Worm (Caenorhabditis elegans) whole organism, L1 larva: Measurements from ENCODE around the gene flor-1.
A peak's percentile ranks its signal among the peaks of the same experiment; 100 is the strongest.

Experiments
- C16A3.4 ChIP-seq: fragments of 150-350 bp; optimal IDR thresholded peaks from 2 replicates; lab custom pipeline; 2014; ENCODE audit warnings: missing biosample characterization, missing genetic modification characterization
- C34B4.2 ChIP-seq: sonication (generic microtip); optimal IDR thresholded peaks from 2 replicates; lab custom pipeline; 2017; ENCODE audit warnings: mild to moderate bottlenecking, missing genetic modification characterization, missing compliant biosample characterization
- F16B12.6 ChIP-seq: fragments of 150-350 bp; optimal IDR thresholded peaks from 2 replicates; lab custom pipeline; 2014; ENCODE audit warnings: missing biosample characterization, missing genetic modification characterization
- aha-1 ChIP-seq: fragments of 150-350 bp; optimal IDR thresholded peaks from 2 replicates; lab custom pipeline; 2014; ENCODE audit warnings: missing biosample characterization, missing genetic modification characterization
- alr-1 ChIP-seq: fragments of 200-800 bp; sonication (Bioruptor generic); optimal IDR thresholded peaks from 2 replicates; lab custom pipeline; 2018; ENCODE audit warnings: borderline replicate concordance, mild to moderate bottlenecking, missing genetic modification characterization, missing compliant biosample characterization
- ama-1 ChIP-seq: fragments of 150-350 bp; optimal IDR thresholded peaks from 2 replicates; lab custom pipeline; 2014
- blmp-1 ChIP-seq: fragments of 150-350 bp; optimal IDR thresholded peaks from 2 replicates; lab custom pipeline; 2014; ENCODE audit warnings: missing biosample characterization, missing genetic modification characterization
- ceh-8 ChIP-seq: fragments of 200-800 bp; sonication (Bioruptor generic); optimal IDR thresholded peaks from 2 replicates; lab custom pipeline; 2018; ENCODE audit warnings: mild to moderate bottlenecking, missing genetic modification characterization, moderate library complexity, missing compliant biosample characterization
- ceh-88 ChIP-seq: fragments of 200-800 bp; sonication (Bioruptor generic); IDR thresholded peaks from 2 replicates; pipeline ENCODE4 v1.3.6; 2022; ENCODE audit warnings: missing genetic modification characterization, missing compliant biosample characterization
- dpl-1 ChIP-seq, 3 experiments: fragments of 150-350 bp in 2 of 3; sonication (generic microtip) in 1 of 3; optimal IDR thresholded peaks; 2 replicates each; lab custom pipeline; 2014 to 2017; ENCODE audit warnings: missing biosample characterization in 3 of 3, missing genetic modification characterization in 3 of 3, missing genetic modification reagents in 3 of 3
- efl-1 ChIP-seq, 4 experiments: fragments of 150-350 bp; optimal IDR thresholded peaks in 3 of 4; peaks in 1 of 4; 1 replicate in 1 of 4; 2 replicates in 3 of 4; lab custom pipeline; 2014; ENCODE audit warnings: missing biosample characterization in 2 of 4, missing genetic modification characterization in 2 of 4, missing genetic modification reagents in 2 of 4
- egl-13 ChIP-seq: sonication (generic microtip); optimal IDR thresholded peaks from 2 replicates; lab custom pipeline; 2016; ENCODE audit warnings: missing genotype, missing genetic modification reagents, missing genetic modification characterization, missing compliant biosample characterization
- egl-27 ChIP-seq, 2 experiments: fragments of 150-350 bp in 1 of 2; sonication (generic microtip); optimal IDR thresholded peaks; 3 replicates each; lab custom pipeline; 2017 to 2018; ENCODE audit warnings: missing biosample characterization in 2 of 2, missing genetic modification characterization in 2 of 2, missing genetic modification reagents in 2 of 2
- ets-5 ChIP-seq: fragments of 200-800 bp; sonication (Bioruptor generic); IDR thresholded peaks from 2 replicates; pipeline ENCODE4 v1.3.6; 2022; ENCODE audit warnings: missing genetic modification characterization, missing compliant biosample characterization
- fkh-10 ChIP-seq: sonication (generic microtip); optimal IDR thresholded peaks from 2 replicates; lab custom pipeline; 2017; ENCODE audit warnings: missing biosample characterization, missing genetic modification reagents, missing genetic modification characterization
- fkh-8 ChIP-seq: sonication (generic microtip); optimal IDR thresholded peaks from 2 replicates; lab custom pipeline; 2016; ENCODE audit warnings: mild to moderate bottlenecking, missing genetic modification characterization, missing compliant biosample characterization
- fos-1 ChIP-seq: fragments of 150-350 bp; optimal IDR thresholded peaks from 2 replicates; lab custom pipeline; 2014; ENCODE audit warnings: missing biosample characterization, missing genetic modification characterization
- hlh-17 ChIP-seq: fragments of 200-800 bp; sonication (Bioruptor generic); optimal IDR thresholded peaks from 2 replicates; lab custom pipeline; 2018; ENCODE audit warnings: missing genetic modification characterization, mild to moderate bottlenecking, missing compliant biosample characterization, moderate library complexity, borderline replicate concordance
- irx-1 ChIP-seq: sonication (generic microtip); optimal IDR thresholded peaks from 2 replicates; lab custom pipeline; 2016; ENCODE audit warnings: missing genetic modification characterization, missing compliant biosample characterization
- jun-1 ChIP-seq: fragments of 150-350 bp; optimal IDR thresholded peaks from 2 replicates; lab custom pipeline; 2014; ENCODE audit warnings: missing biosample characterization, missing genetic modification reagents, missing genetic modification characterization
- lin-13 ChIP-seq: fragments of 150-350 bp; optimal IDR thresholded peaks from 2 replicates; lab custom pipeline; 2014; ENCODE audit warnings: missing biosample characterization, missing genetic modification reagents, missing genetic modification characterization
- lin-14 ChIP-seq: fragments of 200-800 bp; sonication (Bioruptor generic); optimal IDR thresholded peaks from 2 replicates; lab custom pipeline; 2018; ENCODE audit warnings: mild to moderate bottlenecking, missing genetic modification characterization, moderate library complexity, missing compliant biosample characterization
- lin-15B ChIP-seq: fragments of 150-350 bp; sonication (generic microtip); optimal IDR thresholded peaks from 3 replicates; lab custom pipeline; 2014; ENCODE audit warnings: missing biosample characterization, missing genetic modification characterization
- lin-35 ChIP-seq, 2 experiments: fragments of 150-350 bp; optimal IDR thresholded peaks; 2 replicates each; lab custom pipeline; 2014; ENCODE audit warnings: missing biosample characterization in 2 of 2, missing genetic modification characterization in 2 of 2, missing genetic modification reagents in 2 of 2
- lir-3 ChIP-seq: sonication (generic microtip); optimal IDR thresholded peaks from 2 replicates; lab custom pipeline; 2016; ENCODE audit warnings: mild to moderate bottlenecking, missing genetic modification characterization, moderate library complexity, missing compliant biosample characterization; ENCODE audit not compliant: poor library complexity
- lsy-2 ChIP-seq, 2 experiments: fragments of 150-350 bp; optimal IDR thresholded peaks; 2 replicates each; lab custom pipeline; 2014; ENCODE audit warnings: missing biosample characterization in 2 of 2, missing genetic modification characterization in 2 of 2
- mab-9 ChIP-seq: fragments of 200-800 bp; sonication (Bioruptor generic); IDR thresholded peaks from 2 replicates; pipeline ENCODE4 v1.3.6; 2022; ENCODE audit warnings: missing genetic modification reagents, missing genetic modification characterization, missing compliant biosample characterization
- mdl-1 ChIP-seq, 2 experiments: fragments of 150-350 bp; optimal IDR thresholded peaks; 2 replicates each; lab custom pipeline; 2014 to 2017; ENCODE audit warnings: missing biosample characterization in 2 of 2, missing genetic modification characterization in 2 of 2, inconsistent platforms in 1 of 2
- mef-2 ChIP-seq: fragments of 150-350 bp; optimal IDR thresholded peaks from 2 replicates; lab custom pipeline; 2014; ENCODE audit warnings: missing biosample characterization, missing genetic modification characterization
- nhr-11 ChIP-seq: fragments of 150-350 bp; optimal IDR thresholded peaks from 2 replicates; lab custom pipeline; 2014; ENCODE audit warnings: missing biosample characterization, missing genetic modification characterization
- nhr-28 ChIP-seq: fragments of 150-350 bp; optimal IDR thresholded peaks from 2 replicates; lab custom pipeline; 2014; ENCODE audit warnings: missing biosample characterization, missing genetic modification characterization
- nhr-47 ChIP-seq: sonication (generic microtip); optimal IDR thresholded peaks from 2 replicates; lab custom pipeline; 2016; ENCODE audit warnings: mild to moderate bottlenecking, missing genetic modification characterization, moderate library complexity, missing compliant biosample characterization
- nhr-71 ChIP-seq: sonication (generic microtip); optimal IDR thresholded peaks from 2 replicates; lab custom pipeline; 2016; ENCODE audit warnings: mild to moderate bottlenecking, missing genetic modification characterization, moderate library complexity, missing compliant biosample characterization
- nhr-77 ChIP-seq: fragments of 150-350 bp; optimal IDR thresholded peaks from 2 replicates; lab custom pipeline; 2014; ENCODE audit warnings: missing biosample characterization, missing genetic modification characterization
- nhr-84 ChIP-seq: sonication (generic microtip); optimal IDR thresholded peaks from 2 replicates; lab custom pipeline; 2017; ENCODE audit warnings: missing biosample characterization, missing genetic modification characterization
- nhr-85 ChIP-seq: sonication (generic microtip); peaks from one replicate; lab custom pipeline; 2016; ENCODE audit warnings: missing genetic modification characterization, inconsistent platforms, missing compliant biosample characterization
- nhr-90 ChIP-seq: sonication (generic microtip); optimal IDR thresholded peaks from 2 replicates; lab custom pipeline; 2016; ENCODE audit warnings: mild to moderate bottlenecking, missing genetic modification characterization, missing compliant biosample characterization; ENCODE audit not compliant: poor library complexity
- pax-3 ChIP-seq: fragments of 200-800 bp; sonication (Bioruptor generic); optimal IDR thresholded peaks from 2 replicates; lab custom pipeline; 2018; ENCODE audit warnings: mild to moderate bottlenecking, missing genetic modification characterization, moderate library complexity, missing compliant biosample characterization
- rnt-1 ChIP-seq: sonication (generic microtip); optimal IDR thresholded peaks from 2 replicates; lab custom pipeline; 2016; ENCODE audit warnings: mild to moderate bottlenecking, missing genetic modification characterization, moderate library complexity, missing compliant biosample characterization
- snpc-4 ChIP-seq: fragments of 150-350 bp; optimal IDR thresholded peaks from 2 replicates; lab custom pipeline; 2014; ENCODE audit warnings: missing biosample characterization, missing genetic modification characterization
- snu-23 ChIP-seq: sonication (generic microtip); optimal IDR thresholded peaks from 2 replicates; lab custom pipeline; 2016; ENCODE audit warnings: missing genetic modification characterization, missing compliant biosample characterization
- swsn-7 ChIP-seq: sonication (generic microtip); optimal IDR thresholded peaks from 2 replicates; lab custom pipeline; 2016; ENCODE audit warnings: missing genetic modification characterization, missing compliant biosample characterization
- tbx-2 ChIP-seq: sonication (generic microtip); optimal IDR thresholded peaks from 2 replicates; lab custom pipeline; 2016; ENCODE audit warnings: missing genetic modification characterization, missing compliant biosample characterization
- unc-130 ChIP-seq: fragments of 150-350 bp; optimal IDR thresholded peaks from 2 replicates; lab custom pipeline; 2017; ENCODE audit warnings: missing biosample characterization, missing genetic modification characterization, inconsistent platforms
- unc-30 ChIP-seq: sonication (generic microtip); optimal IDR thresholded peaks from 2 replicates; lab custom pipeline; 2017; ENCODE audit warnings: missing biosample characterization, missing genetic modification characterization
- unc-86 ChIP-seq: sonication (generic microtip); optimal IDR thresholded peaks from 2 replicates; lab custom pipeline; 2016; ENCODE audit warnings: missing genetic modification characterization, missing compliant biosample characterization
- unc-98 ChIP-seq: fragments of 200-800 bp; sonication (Bioruptor generic); IDR thresholded peaks from 2 replicates; pipeline ENCODE4 v1.3.6; 2022; ENCODE audit warnings: missing genetic modification characterization, missing compliant biosample characterization
- xbp-1 ChIP-seq: sonication (generic microtip); optimal IDR thresholded peaks from 2 replicates; lab custom pipeline; 2016; ENCODE audit warnings: missing genetic modification characterization, missing compliant biosample characterization
- zag-1 ChIP-seq: fragments of 150-350 bp; optimal IDR thresholded peaks from 2 replicates; lab custom pipeline; 2014; ENCODE audit warnings: missing biosample characterization, missing genetic modification characterization

flor-1 gene

DNA sequence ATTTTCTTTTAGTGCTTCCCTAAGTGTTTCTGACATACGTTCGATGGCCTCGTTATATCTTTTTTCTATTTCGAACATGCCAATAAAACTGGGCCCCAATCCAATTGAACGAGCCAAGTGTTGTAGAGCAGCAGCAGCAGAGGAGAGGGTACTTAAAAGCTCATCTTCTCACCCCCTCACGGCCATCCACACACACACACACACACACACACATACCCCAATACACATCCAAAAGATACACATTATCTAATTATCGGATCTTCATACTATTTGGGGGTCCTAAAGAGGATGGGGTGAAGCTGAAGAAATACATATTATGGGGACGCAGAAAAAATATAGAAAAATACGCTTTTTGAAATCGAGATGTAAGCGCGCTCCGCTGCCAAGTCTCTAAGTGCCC lies 46.7 kb downstream of the flor-1 start:
- peak; percentile 64 for TF ChIP-seq lin-14 (GFP tag; lab: Kevin White, UChicago)
- no peak for TF ChIP-seq nhr-71 (tag; lab: Kevin White, UChicago)

DNA sequence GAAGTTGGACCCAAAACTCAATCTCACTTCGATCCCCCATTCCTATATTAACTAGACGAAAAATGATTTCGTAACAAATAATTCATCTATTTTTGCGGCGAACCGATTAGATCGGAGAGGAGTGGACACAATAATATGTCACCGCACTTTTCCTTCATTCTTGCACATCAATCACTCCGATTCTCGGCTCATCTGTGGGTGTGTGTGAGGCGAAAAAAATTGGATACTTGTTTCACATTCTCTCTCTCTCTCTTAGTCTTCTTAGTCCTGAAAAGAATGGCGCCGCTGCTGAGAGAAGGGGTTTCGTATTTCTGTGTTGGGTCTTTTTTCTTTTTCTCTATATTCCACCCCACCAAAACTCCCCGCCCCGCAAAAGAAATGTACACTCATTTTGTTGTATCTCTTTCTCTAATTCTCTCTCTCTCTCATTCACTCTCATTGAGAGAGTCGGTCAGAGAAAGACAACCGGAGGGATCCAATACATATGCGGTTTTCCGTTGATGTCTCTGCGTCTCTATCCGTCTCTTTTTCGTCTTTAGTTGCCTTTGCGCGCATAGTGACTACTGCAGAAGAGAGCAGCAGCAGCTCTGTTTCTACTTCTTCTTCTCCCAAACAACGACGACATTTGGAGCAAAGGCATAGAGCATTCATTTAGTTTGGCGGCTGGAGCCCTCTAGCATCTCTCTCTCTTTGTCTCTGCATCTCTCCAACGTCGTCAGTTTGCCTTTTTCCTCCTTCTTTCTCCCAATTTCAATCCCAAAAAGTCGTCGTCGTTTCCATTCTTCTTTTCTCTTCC lies 48.2 kb downstream of the flor-1 start, which contains the start of gene unc-76:
unc-76 (plus strand) TSS at position 746 of the 796 bp plus-strand sequence.
- peak; percentile 66 for TF ChIP-seq C16A3.4 (tag; lab: Kevin White, UChicago)
- peak; percentile 77 for TF ChIP-seq fos-1 (tag; lab: Kevin White, UChicago)
- TF ChIP-seq nhr-47 (tag; lab: Kevin White, UChicago) = peak; percentile 88
- TF ChIP-seq mef-2 (tag; lab: Kevin White, UChicago) = peak; percentile 55
- peak; percentile 95 for TF ChIP-seq rnt-1 (tag; lab: Kevin White, UChicago)
- peak; percentile 95 for TF ChIP-seq fkh-8 (tag; lab: Kevin White, UChicago)
- no peak for TF ChIP-seq unc-98 (GFP tag; lab: Robert Waterston, UW)
- peak; percentile 81 for TF ChIP-seq lir-3 (tag; lab: Kevin White, UChicago)
- no peak for TF ChIP-seq nhr-84
- TF ChIP-seq lsy-2 (tag; optimal IDR thresholded peaks at IDR 0.05; lab: Kevin White, UChicago) = peak; percentile 76 to 87
- TF ChIP-seq fkh-10 = peak; percentile 56
- TF ChIP-seq hlh-17 (GFP tag; lab: Kevin White, UChicago) = no peak
- TF ChIP-seq nhr-11 (tag; lab: Kevin White, UChicago) = peak; percentile 63
- TF ChIP-seq lin-35 (GFP tag; optimal IDR thresholded peaks at IDR 0.05; lab: Kevin White, UChicago) = peak; percentile 38 to 70
- peak; percentile 88 for TF ChIP-seq nhr-85 (tag; lab: Kevin White, UChicago)
- peak; percentile 92 for TF ChIP-seq unc-86 (tag; lab: Kevin White, UChicago)
- TF ChIP-seq F16B12.6 (tag; lab: Kevin White, UChicago) = peak; percentile 12
- no peak for TF ChIP-seq C34B4.2 (tag; lab: Kevin White, UChicago)
- peak; percentile 90 for TF ChIP-seq snu-23
- peak; percentile 58 to 76 for TF ChIP-seq egl-27 (tag; optimal IDR thresholded peaks at IDR 0.05; lab: Kevin White, UChicago)
- TF ChIP-seq tbx-2 (tag; lab: Kevin White, UChicago) = peak; percentile 91
- peak; percentile 88 for TF ChIP-seq pax-3 (tag; lab: Kevin White, UChicago)
- TF ChIP-seq lin-15B (tag; lab: Kevin White, UChicago) = peak; percentile 29
- no peak for TF ChIP-seq alr-1 (tag; lab: Kevin White, UChicago)
- TF ChIP-seq ets-5 (GFP tag; lab: Robert Waterston, UW) = no peak
- TF ChIP-seq ceh-88 = no peak; the same call in 1 of the 2 replicates
- TF ChIP-seq mab-9 (GFP tag; lab: Robert Waterston, UW) = peak; percentile 74
- no peak for TF ChIP-seq egl-13 (tag; lab: Kevin White, UChicago)
- TF ChIP-seq snpc-4 = peak; percentile 40
- TF ChIP-seq lin-13 (GFP tag; lab: Kevin White, UChicago) = peak; percentile 62
- peak in 1 of 2 experiments; percentile 50 for TF ChIP-seq mdl-1 (tag; optimal IDR thresholded peaks at IDR 0.05; lab: Kevin White, UChicago)
- TF ChIP-seq unc-130 = peak; percentile 19
- peak; percentile 80 for TF ChIP-seq xbp-1 (tag; lab: Kevin White, UChicago)
- TF ChIP-seq blmp-1 (tag; lab: Kevin White, UChicago) = peak; percentile 36
- peak; percentile 90 for TF ChIP-seq swsn-7 (tag; lab: Kevin White, UChicago)
- TF ChIP-seq ama-1 = no peak
- peak; percentile 13 for TF ChIP-seq nhr-90 (tag; lab: Kevin White, UChicago)
- TF ChIP-seq aha-1 (tag; lab: Kevin White, UChicago) = peak; percentile 7
- peak; percentile 71 for TF ChIP-seq nhr-77 (tag; lab: Kevin White, UChicago)
- TF ChIP-seq lin-14 (GFP tag; lab: Kevin White, UChicago) = peak; percentile 99
- no peak for TF ChIP-seq unc-30 (tag; lab: Kevin White, UChicago)
- peak; percentile 80 for TF ChIP-seq irx-1 (tag; lab: Kevin White, UChicago)
- TF ChIP-seq jun-1 (tag; lab: Kevin White, UChicago) = peak; percentile 81
- TF ChIP-seq efl-1 (optimal IDR thresholded peaks at IDR 0.05; lab: Kevin White, UChicago) = peak; percentile 76 to 80
- peak; percentile 52 to 94 for TF ChIP-seq efl-1 (GFP tag; optimal IDR thresholded peaks at IDR 0.05 in 1 of 2; lab: Kevin White, UChicago)
- TF ChIP-seq ceh-8 = peak; percentile 58
- peak; percentile 91 for TF ChIP-seq zag-1 (tag; lab: Kevin White, UChicago)
- no peak for TF ChIP-seq nhr-28 (tag; lab: Kevin White, UChicago)
- peak; percentile 49 to 59 (median 57) for TF ChIP-seq dpl-1 (GFP tag; optimal IDR thresholded peaks at IDR 0.05; lab: Kevin White, UChicago)
